Worm (Caenorhabditis elegans) whole organism, L2 larva: ENCODE measurements around the gene tag-294.
A peak's percentile ranks its signal among the peaks of the same experiment; 100 is the strongest.

Experiments used
- C34F6.9 ChIP-seq: fragments of 150-350 bp; optimal IDR thresholded peaks from 2 replicates; lab custom pipeline; 2014; ENCODE audit warnings: missing biosample characterization, missing genetic modification characterization
- F13H6.1 ChIP-seq: sonication (generic microtip); optimal IDR thresholded peaks from 2 replicates; lab custom pipeline; 2016; ENCODE audit warnings: missing genetic modification characterization, missing compliant biosample characterization
- R02D3.7 ChIP-seq: fragments of 150-350 bp; optimal IDR thresholded peaks from 2 replicates; lab custom pipeline; 2014; ENCODE audit warnings: missing biosample characterization, missing genetic modification characterization
- Y55F3AM.14 ChIP-seq: fragments of 200-800 bp; sonication (Bioruptor generic); optimal IDR thresholded peaks from 2 replicates; lab custom pipeline; 2018; ENCODE audit warnings: mild to moderate bottlenecking, missing genetic modification characterization, missing compliant biosample characterization
- ZK546.5 ChIP-seq: sonication (generic microtip); optimal IDR thresholded peaks from 2 replicates; lab custom pipeline; 2017; ENCODE audit warnings: missing biosample characterization, missing genetic modification characterization
- alr-1 ChIP-seq: fragments of 150-350 bp; optimal IDR thresholded peaks from 2 replicates; lab custom pipeline; 2014; ENCODE audit warnings: missing biosample characterization, missing genetic modification characterization
- aly-2 ChIP-seq: fragments of 150-350 bp; optimal IDR thresholded peaks from 2 replicates; lab custom pipeline; 2014; ENCODE audit warnings: missing biosample characterization, missing genetic modification characterization
- ama-1 ChIP-seq: fragments of 150-350 bp; optimal IDR thresholded peaks from 2 replicates; lab custom pipeline; 2018; ENCODE audit warnings: inconsistent platforms
- blmp-1 ChIP-seq: sonication (generic microtip); optimal IDR thresholded peaks from 2 replicates; lab custom pipeline; 2017; ENCODE audit warnings: missing genetic modification characterization, mild to moderate bottlenecking, missing compliant biosample characterization, antibody characterized with exemption, moderate library complexity; ENCODE audit not compliant: insufficient read depth
- ceh-16 ChIP-seq: fragments of 150-350 bp; optimal IDR thresholded peaks from 2 replicates; lab custom pipeline; 2014; ENCODE audit warnings: missing biosample characterization, missing genetic modification characterization
- ceh-82 ChIP-seq: fragments of 150-350 bp; optimal IDR thresholded peaks from 2 replicates; lab custom pipeline; 2014; ENCODE audit warnings: missing biosample characterization, missing genetic modification characterization
- crh-2 ChIP-seq: sonication (generic microtip); optimal IDR thresholded peaks from 2 replicates; lab custom pipeline; 2017; ENCODE audit warnings: missing biosample characterization, missing genetic modification characterization
- dmd-4 ChIP-seq: sonication (generic microtip); optimal IDR thresholded peaks from 2 replicates; lab custom pipeline; 2017; ENCODE audit warnings: missing biosample characterization, missing genetic modification characterization
- egl-27 ChIP-seq: sonication (generic microtip); optimal IDR thresholded peaks from 3 replicates; lab custom pipeline; 2017; ENCODE audit warnings: missing biosample characterization, missing genetic modification reagents, missing genetic modification characterization
- elt-1 ChIP-seq: fragments of 150-350 bp; optimal IDR thresholded peaks from 2 replicates; lab custom pipeline; 2014; ENCODE audit warnings: missing biosample characterization, missing genetic modification characterization
- elt-3 ChIP-seq: sonication (generic microtip); optimal IDR thresholded peaks from 2 replicates; lab custom pipeline; 2017; ENCODE audit warnings: missing biosample characterization, missing genetic modification characterization
- fos-1 ChIP-seq: fragments of 150-350 bp; optimal IDR thresholded peaks from 2 replicates; lab custom pipeline; 2014; ENCODE audit warnings: missing biosample characterization, missing genetic modification characterization
- gmeb-1 ChIP-seq: fragments of 150-350 bp; optimal IDR thresholded peaks from 2 replicates; lab custom pipeline; 2014; ENCODE audit warnings: missing biosample characterization, missing genetic modification characterization
- lin-11 ChIP-seq: fragments of 150-350 bp; sonication (generic microtip); optimal IDR thresholded peaks from 2 replicates; lab custom pipeline; 2014; ENCODE audit warnings: missing biosample characterization, missing genetic modification characterization, inconsistent platforms, mixed read lengths
- lin-13 ChIP-seq: fragments of 150-350 bp; optimal IDR thresholded peaks from 2 replicates; lab custom pipeline; 2014; ENCODE audit warnings: missing biosample characterization, missing genetic modification reagents, missing genetic modification characterization
- lin-39 ChIP-seq: fragments of 150-350 bp; optimal IDR thresholded peaks from 2 replicates; lab custom pipeline; 2014; ENCODE audit warnings: missing biosample characterization, missing genetic modification reagents, missing genetic modification characterization
- lsy-2 ChIP-seq, 2 experiments: fragments of 150-350 bp in 1 of 2; sonication (generic microtip) in 1 of 2; optimal IDR thresholded peaks; 2 replicates each; lab custom pipeline; 2014 to 2017; ENCODE audit warnings: missing biosample characterization in 2 of 2, missing genetic modification characterization in 2 of 2
- mab-5 ChIP-seq: fragments of 150-350 bp; optimal IDR thresholded peaks from 2 replicates; lab custom pipeline; 2014; ENCODE audit warnings: missing biosample characterization, missing genetic modification characterization
- mbf-1 ChIP-seq: sonication (generic microtip); optimal IDR thresholded peaks from 2 replicates; lab custom pipeline; 2017; ENCODE audit warnings: missing biosample characterization, missing genetic modification characterization
- mdl-1 ChIP-seq, 2 experiments: fragments of 150-350 bp in 1 of 2; sonication (generic microtip) in 1 of 2; optimal IDR thresholded peaks; 2 replicates each; lab custom pipeline; 2017; ENCODE audit warnings: missing biosample characterization in 2 of 2, missing genetic modification characterization in 2 of 2
- nhr-10 ChIP-seq: sonication (generic microtip); optimal IDR thresholded peaks from 2 replicates; lab custom pipeline; 2017; ENCODE audit warnings: missing biosample characterization, missing genetic modification characterization
- nhr-11 ChIP-seq: fragments of 150-350 bp; optimal IDR thresholded peaks from 2 replicates; lab custom pipeline; 2014; ENCODE audit warnings: missing biosample characterization, missing genetic modification characterization
- nhr-12 ChIP-seq: fragments of 150-350 bp; optimal IDR thresholded peaks from 2 replicates; lab custom pipeline; 2014; ENCODE audit warnings: missing biosample characterization, missing genetic modification characterization
- nhr-129 ChIP-seq: fragments of 150-350 bp; optimal IDR thresholded peaks from 2 replicates; lab custom pipeline; 2014; ENCODE audit warnings: missing biosample characterization, missing genetic modification characterization
- nhr-21 ChIP-seq: fragments of 150-350 bp; optimal IDR thresholded peaks from 2 replicates; lab custom pipeline; 2014; ENCODE audit warnings: missing biosample characterization, missing genetic modification characterization
- nhr-23 ChIP-seq: fragments of 150-350 bp; optimal IDR thresholded peaks from 2 replicates; lab custom pipeline; 2014; ENCODE audit warnings: missing biosample characterization, missing genetic modification reagents, missing genetic modification characterization
- nhr-237 ChIP-seq: fragments of 150-350 bp; optimal IDR thresholded peaks from 2 replicates; lab custom pipeline; 2014; ENCODE audit warnings: missing biosample characterization, missing genetic modification characterization
- nhr-25 ChIP-seq: fragments of 150-350 bp; sonication (generic microtip); optimal IDR thresholded peaks from 3 replicates; lab custom pipeline; 2014; ENCODE audit warnings: missing biosample characterization, missing genetic modification characterization
- nhr-6 ChIP-seq: fragments of 150-350 bp; optimal IDR thresholded peaks from 2 replicates; lab custom pipeline; 2014; ENCODE audit warnings: missing biosample characterization, missing genetic modification characterization
- nhr-77 ChIP-seq: fragments of 150-350 bp; optimal IDR thresholded peaks from 2 replicates; lab custom pipeline; 2014; ENCODE audit warnings: missing biosample characterization, missing genetic modification characterization
- peb-1 ChIP-seq: fragments of 150-350 bp; optimal IDR thresholded peaks from 2 replicates; lab custom pipeline; 2014; ENCODE audit warnings: missing biosample characterization, missing genetic modification characterization
- sem-4 ChIP-seq: fragments of 150-350 bp; optimal IDR thresholded peaks from 2 replicates; lab custom pipeline; 2014; ENCODE audit warnings: missing biosample characterization, missing genetic modification reagents, missing genetic modification characterization
- skn-1 ChIP-seq: sonication (generic microtip); optimal IDR thresholded peaks from 2 replicates; lab custom pipeline; 2017; ENCODE audit warnings: missing biosample characterization, missing genetic modification characterization
- sma-3 ChIP-seq: sonication (generic microtip); optimal IDR thresholded peaks from 2 replicates; lab custom pipeline; 2016; ENCODE audit warnings: missing genetic modification reagents, missing genetic modification characterization, missing compliant biosample characterization
- sma-9 ChIP-seq, 2 experiments: fragments of 150-350 bp in 1 of 2; sonication (generic microtip) in 1 of 2; optimal IDR thresholded peaks; 2 replicates each; lab custom pipeline; 2014 to 2016; ENCODE audit warnings: missing genetic modification characterization in 2 of 2, mild to moderate bottlenecking in 1 of 2, missing biosample characterization in 1 of 2, missing compliant biosample characterization in 1 of 2, missing genetic modification reagents in 1 of 2, moderate library complexity in 1 of 2
- snpc-4 ChIP-seq: fragments of 150-350 bp; optimal IDR thresholded peaks from 2 replicates; lab custom pipeline; 2014; ENCODE audit warnings: missing biosample characterization, missing genetic modification characterization
- unc-39 ChIP-seq: fragments of 150-350 bp; optimal IDR thresholded peaks from 2 replicates; lab custom pipeline; 2014; ENCODE audit warnings: missing biosample characterization, missing genetic modification characterization
- unc-55 ChIP-seq: fragments of 150-350 bp; sonication (generic microtip); optimal IDR thresholded peaks from 3 replicates; lab custom pipeline; 2014; ENCODE audit warnings: missing biosample characterization, missing genetic modification reagents, missing genetic modification characterization
- unc-62 ChIP-seq: fragments of 150-350 bp; optimal IDR thresholded peaks from 2 replicates; lab custom pipeline; 2014; ENCODE audit warnings: missing biosample characterization, missing genetic modification reagents, missing genetic modification characterization
- zag-1 ChIP-seq: fragments of 150-350 bp; optimal IDR thresholded peaks from 2 replicates; lab custom pipeline; 2014; ENCODE audit warnings: missing biosample characterization, missing genetic modification characterization
- ztf-1 ChIP-seq: fragments of 200-800 bp; sonication (Bioruptor generic); conservative IDR thresholded peaks from 2 replicates; pipeline ENCODE4 v1.3.6; 2022; ENCODE audit warnings: missing genetic modification characterization, missing compliant biosample characterization
- ztf-11 ChIP-seq: sonication (generic microtip); optimal IDR thresholded peaks from 2 replicates; lab custom pipeline; 2017; ENCODE audit warnings: missing biosample characterization, missing genetic modification characterization
- ztf-4 ChIP-seq: fragments of 150-350 bp; optimal IDR thresholded peaks from 2 replicates; lab custom pipeline; 2014; ENCODE audit warnings: missing biosample characterization, missing genetic modification characterization

Gene tag-294

ce11 chrX:5801156-5801592 lies 38.0 kb upstream of the tag-294 start:
- TF ChIP-seq ztf-1 (GFP tag; lab: Robert Waterston, UW) (no peak), sem-4 (tag; lab: Kevin White, UChicago) (peak; percentile 88), skn-1 (tag; lab: Kevin White, UChicago) (peak; percentile 47), peb-1 (no peak), zag-1 (peak; percentile 86), lin-13 (GFP tag; lab: Kevin White, UChicago) (peak; percentile 86), lin-39 (peak; percentile 45), unc-62 (peak; percentile 6), crh-2 (tag; lab: Kevin White, UChicago) (peak; percentile 92), mab-5 (tag; lab: Kevin White, UChicago) (peak; percentile 61), snpc-4 (no peak), ZK546.5 (tag; lab: Kevin White, UChicago) (no peak), ztf-4 (tag; lab: Kevin White, UChicago) (peak; percentile 90), elt-3 (no peak), unc-39 (tag; lab: Kevin White, UChicago) (no peak), unc-55 (GFP tag; lab: Kevin White, UChicago) (peak; percentile 82), nhr-6 (tag; lab: Kevin White, UChicago) (peak; percentile 75), F13H6.1 (tag; lab: Kevin White, UChicago) (peak; percentile 94), nhr-129 (peak; percentile 95), dmd-4 (tag; lab: Kevin White, UChicago) (no peak), lin-11 (peak; percentile 22), elt-1 (tag; lab: Kevin White, UChicago) (no peak), egl-27 (peak; percentile 92), nhr-25 (peak; percentile 87), C34F6.9 (tag; lab: Kevin White, UChicago) (peak; percentile 87), ama-1 (lab: Kevin White, UChicago) (peak; percentile 5), gmeb-1 (tag; lab: Kevin White, UChicago) (peak; percentile 69), nhr-10 (tag; lab: Kevin White, UChicago) (peak; percentile 61), Y55F3AM.14 (GFP tag; lab: Kevin White, UChicago) (peak; percentile 83), nhr-12 (peak; percentile 54), sma-9 (GFP tag; optimal IDR thresholded peaks at IDR 0.05; lab: Kevin White, UChicago) (peak; percentile 89), sma-9 (tag; optimal IDR thresholded peaks at IDR 0.05; lab: Kevin White, UChicago) (no peak), fos-1 (tag; lab: Kevin White, UChicago) (peak; percentile 66), alr-1 (no peak), ceh-16 (tag; lab: Kevin White, UChicago) (peak; percentile 70), ztf-11 (tag; lab: Kevin White, UChicago) (peak; percentile 60), nhr-11 (tag; lab: Kevin White, UChicago) (peak; percentile 49), R02D3.7 (tag; lab: Kevin White, UChicago) (no peak), nhr-21 (tag; lab: Kevin White, UChicago) (peak; percentile 91), aly-2 (no peak), nhr-77 (tag; lab: Kevin White, UChicago) (no peak), nhr-237 (tag; lab: Kevin White, UChicago) (peak; percentile 23), mdl-1 (tag; optimal IDR thresholded peaks at IDR 0.05; lab: Kevin White, UChicago) (peak; percentile 15 to 75), ceh-82 (peak; percentile 72), lsy-2 (tag; optimal IDR thresholded peaks at IDR 0.05; lab: Kevin White, UChicago) (peak; percentile 75 to 87), sma-3 (peak; percentile 81), nhr-23 (no peak), blmp-1 (tag; lab: Kevin White, UChicago) (peak; percentile 33), mbf-1 (tag; lab: Kevin White, UChicago) (no peak)
